Fruit fly (Drosophila melanogaster) whole organism, wandering third instar larva: ENCODE data around the gene CG43445.

Experiments
- Abd-B ChIP-seq: fragments of >200 bp; optimal IDR thresholded peaks from 2 replicates; lab custom pipeline; 2017; ENCODE audit warnings: missing biosample characterization, missing genetic modification characterization
- CG9705 ChIP-seq: fragments of 200-800 bp; sonication (Bioruptor generic); optimal IDR thresholded peaks from 2 replicates; lab custom pipeline; 2018; ENCODE audit warnings: missing biosample characterization, mild to moderate bottlenecking, missing genetic modification characterization
- Dfd ChIP-seq: fragments of >200 bp; optimal IDR thresholded peaks from 2 replicates; lab custom pipeline; 2017; ENCODE audit warnings: missing biosample characterization, missing genetic modification characterization
- Dif ChIP-seq: fragments of 200-275, 200-300 bp; sonication (Bioruptor generic); optimal IDR thresholded peaks from 2 replicates; lab custom pipeline; 2018; ENCODE audit warnings: missing biosample characterization, missing genetic modification characterization; ENCODE audit not compliant: partially characterized antibody
- GATAd ChIP-seq: sonication (Bioruptor generic); optimal IDR thresholded peaks from 2 replicates; lab custom pipeline; 2016; ENCODE audit warnings: missing biosample characterization, missing genetic modification characterization
- HLH106 ChIP-seq: fragments of 200-800 bp; optimal IDR thresholded peaks from 3 replicates; lab custom pipeline; 2019; ENCODE audit warnings: missing biosample characterization, mild to moderate bottlenecking, missing genetic modification characterization, moderate library complexity
- Hnf4 ChIP-seq: fragments of 200-800 bp; sonication (Bioruptor generic); optimal IDR thresholded peaks from 2 replicates; lab custom pipeline; 2016; ENCODE audit warnings: missing biosample characterization, mild to moderate bottlenecking, missing genetic modification characterization
- Hr78 ChIP-seq: fragments of >200 bp; optimal IDR thresholded peaks from 2 replicates; lab custom pipeline; 2017; ENCODE audit warnings: missing biosample characterization, missing genetic modification characterization
- Hr83 ChIP-seq: fragments of 200-300 bp; sonication (Bioruptor generic); optimal IDR thresholded peaks from 2 replicates; lab custom pipeline; 2016; ENCODE audit warnings: missing biosample characterization, mild to moderate bottlenecking, missing genetic modification characterization, moderate library complexity; ENCODE audit not compliant: poor library complexity, severe bottlenecking
- Jra ChIP-seq: sonication (Bioruptor generic); optimal IDR thresholded peaks from 2 replicates; lab custom pipeline; 2016; ENCODE audit warnings: missing biosample characterization, missing genetic modification characterization
- Mio ChIP-seq: sonication (Bioruptor generic); optimal IDR thresholded peaks from 2 replicates; lab custom pipeline; 2016; ENCODE audit warnings: missing biosample characterization, missing genetic modification characterization
- Myc ChIP-seq: fragments of >200 bp; optimal IDR thresholded peaks from 2 replicates; lab custom pipeline; 2017
- N ChIP-seq: fragments of >200 bp; optimal IDR thresholded peaks from 2 replicates; lab custom pipeline; 2018; ENCODE audit warnings: missing biosample characterization, missing external identifiers, missing genetic modification characterization
- OdsH ChIP-seq: fragments of 200-800 bp; sonication (Bioruptor generic); optimal IDR thresholded peaks from 2 replicates; lab custom pipeline; 2016; ENCODE audit warnings: missing biosample characterization, mild to moderate bottlenecking, missing genetic modification characterization
- Sp1 ChIP-seq: fragments of 200-800 bp; sonication (Bioruptor generic); optimal IDR thresholded peaks from 3 replicates; lab custom pipeline; 2019; ENCODE audit warnings: missing biosample characterization, mild to moderate bottlenecking, missing genetic modification characterization, moderate library complexity
- Vsx2 ChIP-seq: fragments of 200-300, 225-300 bp; sonication (Bioruptor generic); optimal IDR thresholded peaks from 2 replicates; lab custom pipeline; 2018; ENCODE audit warnings: missing biosample characterization, missing genetic modification characterization; ENCODE audit not compliant: partially characterized antibody
- br ChIP-seq: fragments of 200-800 bp; sonication (Bioruptor generic); optimal IDR thresholded peaks from 2 replicates; lab custom pipeline; 2016; ENCODE audit warnings: missing biosample characterization, missing genetic modification characterization
- brk ChIP-seq: fragments of 200-800 bp; sonication (Bioruptor generic); optimal IDR thresholded peaks from 2 replicates; lab custom pipeline; 2016; ENCODE audit warnings: missing biosample characterization, mild to moderate bottlenecking, missing genetic modification characterization
- dl ChIP-seq, 2 experiments: fragments of 175-275, 200-275 bp in 1 of 2; fragments of 200-275 bp in 1 of 2; sonication (Bioruptor generic); optimal IDR thresholded peaks; lab custom pipeline; 2018; ENCODE audit warnings: mild to moderate bottlenecking in 2 of 2, missing biosample characterization in 2 of 2, missing genetic modification characterization in 2 of 2, moderate library complexity in 2 of 2; ENCODE audit not compliant: partially characterized antibody in 2 of 2, insufficient read depth in 1 of 2
- dmrt93B ChIP-seq: fragments of 200-800 bp; sonication (Bioruptor generic); optimal IDR thresholded peaks from 2 replicates; lab custom pipeline; 2018; ENCODE audit warnings: missing biosample characterization, mild to moderate bottlenecking, missing genetic modification characterization
- ey ChIP-seq: fragments of 200-800 bp; sonication (Bioruptor generic); optimal IDR thresholded peaks from 2 replicates; lab custom pipeline; 2016; ENCODE audit warnings: missing biosample characterization, missing genetic modification characterization
- foxo ChIP-seq, 2 experiments: fragments of 200-800 bp; sonication (Bioruptor generic); optimal IDR thresholded peaks; 2 replicates in 1 of 2; 3 replicates in 1 of 2; lab custom pipeline; 2016 to 2017; ENCODE audit warnings: missing biosample characterization in 2 of 2, missing genetic modification characterization in 2 of 2
- fru ChIP-seq: fragments of 200-800 bp; sonication (Bioruptor generic); optimal IDR thresholded peaks from 3 replicates; lab custom pipeline; 2016; ENCODE audit warnings: missing biosample characterization, mild to moderate bottlenecking, missing genetic modification characterization
- h ChIP-seq: fragments of 200-800 bp; sonication (Bioruptor generic); optimal IDR thresholded peaks from 3 replicates; lab custom pipeline; 2016; ENCODE audit warnings: missing biosample characterization, mild to moderate bottlenecking, missing genetic modification characterization
- jim ChIP-seq: fragments of 175-275, 200-325 bp; sonication (Bioruptor generic); optimal IDR thresholded peaks from 2 replicates; lab custom pipeline; 2016; ENCODE audit warnings: missing biosample characterization, mild to moderate bottlenecking, missing genetic modification characterization
- lola ChIP-seq: fragments of >200 bp; optimal IDR thresholded peaks from 2 replicates; lab custom pipeline; 2017; ENCODE audit warnings: missing biosample characterization, missing genetic modification characterization
- rgr ChIP-seq: fragments of 200-800 bp; sonication (Bioruptor generic); optimal IDR thresholded peaks from 3 replicates; lab custom pipeline; 2016; ENCODE audit warnings: missing biosample characterization, mild to moderate bottlenecking, missing genetic modification characterization
- sage ChIP-seq: fragments of 200-800 bp; sonication (Bioruptor generic); optimal IDR thresholded peaks from 2 replicates; lab custom pipeline; 2016; ENCODE audit warnings: missing biosample characterization, mild to moderate bottlenecking, missing genetic modification characterization
- sv ChIP-seq: fragments of 200-800 bp; sonication (Bioruptor generic); optimal IDR thresholded peaks from 3 replicates; lab custom pipeline; 2016; ENCODE audit warnings: missing biosample characterization, missing genetic modification characterization
- tai ChIP-seq: sonication (Bioruptor generic); optimal IDR thresholded peaks from 2 replicates; lab custom pipeline; 2016; ENCODE audit warnings: missing biosample characterization, missing genetic modification characterization
- usp ChIP-seq: fragments of >200 bp; optimal IDR thresholded peaks from 2 replicates; lab custom pipeline; 2017; ENCODE audit warnings: missing biosample characterization, missing genetic modification characterization
- woc ChIP-seq: sonication (Bioruptor generic); optimal IDR thresholded peaks from 2 replicates; lab custom pipeline; 2016; ENCODE audit warnings: missing biosample characterization, mild to moderate bottlenecking, missing genetic modification characterization

CG43445 gene

DNA sequence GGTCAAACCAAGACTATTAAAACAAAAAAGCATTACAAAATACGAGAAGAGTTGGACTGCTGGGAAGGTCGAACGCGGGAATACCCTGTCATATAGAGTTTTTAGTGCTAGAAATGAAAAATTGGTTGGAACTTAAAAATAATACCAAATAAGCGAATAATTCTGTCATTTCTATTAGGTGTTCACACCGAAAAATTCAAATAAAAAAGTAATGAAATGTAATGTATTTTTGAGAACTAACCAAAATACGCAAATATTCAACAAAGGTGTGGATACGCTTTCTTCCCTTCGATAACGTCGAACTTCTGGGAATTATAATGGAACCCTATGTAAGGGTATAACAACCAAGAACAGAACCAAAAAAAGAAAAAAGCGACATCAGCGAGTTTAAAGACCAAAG lies 40.6 kb downstream of the CG43445 start:
- peak; percentile 40 for TF ChIP-seq woc (GFP tag; lab: Kevin White, UChicago)
- no peak for TF ChIP-seq h (GFP tag; lab: Kevin White, UChicago)
- no peak for TF ChIP-seq HLH106 (tag; lab: Kevin White, UChicago)
- no peak for TF ChIP-seq dmrt93B

- TF ChIP-seq Dfd (GFP tag; lab: Kevin White, UChicago) (peak; percentile 38), Hnf4 (GFP tag; lab: Kevin White, UChicago) (no peak), br (GFP tag; lab: Kevin White, UChicago) (no peak)
These were observed 41.2 kb downstream of the CG43445 start for dm6 chr3R:17952412-17952811.

DNA sequence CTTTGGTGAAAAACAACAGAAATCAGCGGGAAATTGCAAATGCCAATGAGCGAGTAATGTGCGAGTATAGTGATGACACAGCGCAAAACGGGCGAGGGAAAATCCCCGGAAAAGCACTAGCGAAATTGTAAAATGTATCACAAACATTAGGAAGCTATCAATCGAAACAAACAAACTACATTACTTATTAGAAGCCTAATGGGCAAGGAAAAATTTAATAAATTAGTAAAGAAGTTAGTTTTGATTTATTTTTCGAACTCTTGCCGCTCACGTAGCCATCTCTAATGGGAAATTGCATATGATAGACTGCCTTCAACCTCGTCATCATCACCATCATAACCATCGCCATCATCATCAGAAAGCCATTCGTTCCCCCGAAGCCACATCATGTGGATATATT lies 42.7 kb downstream of the CG43445 start:
- TF ChIP-seq Mio (no peak), Hr78 (GFP tag; lab: Kevin White, UChicago) (no peak), CG9705 (GFP tag; lab: Kevin White, UChicago) (no peak), Vsx2 (GFP tag; lab: Kevin White, UChicago) (no peak), br (GFP tag; lab: Kevin White, UChicago) (no peak), tai (no peak), Hnf4 (GFP tag; lab: Kevin White, UChicago) (no peak), Hr83 (GFP tag; lab: Kevin White, UChicago) (no peak), dl (GFP tag; optimal IDR thresholded peaks at IDR 0.05; lab: Kevin White, UChicago; ENCODE audit: insufficient read depth in 1 of 2, partially characterized antibody in 2 of 2) (no peak), Abd-B (no peak), OdsH (no peak), brk (GFP tag; lab: Kevin White, UChicago) (no peak), usp (GFP tag; lab: Kevin White, UChicago) (no peak)

dm6 chr3R:17955737-17956136 lies 44.6 kb downstream of the CG43445 start:
- TF ChIP-seq sage: no peak
- TF ChIP-seq dl (GFP tag; optimal IDR thresholded peaks at IDR 0.05; lab: Kevin White, UChicago; ENCODE audit: insufficient read depth in 1 of 2, partially characterized antibody in 2 of 2): no peak
- no peak for TF ChIP-seq foxo (GFP tag; optimal IDR thresholded peaks at IDR 0.05; lab: Kevin White, UChicago)
- no peak for TF ChIP-seq rgr (GFP tag; lab: Kevin White, UChicago)
- TF ChIP-seq Mio: no peak
- TF ChIP-seq Vsx2 (GFP tag; lab: Kevin White, UChicago): no peak
- TF ChIP-seq N: no peak
- TF ChIP-seq jim (GFP tag; lab: Kevin White, UChicago): no peak
- no peak for TF ChIP-seq GATAd (GFP tag; lab: Kevin White, UChicago)
- TF ChIP-seq Jra (GFP tag; lab: Kevin White, UChicago): no peak
- no peak for TF ChIP-seq Dif (GFP tag; lab: Kevin White, UChicago)
- no peak for TF ChIP-seq sv (GFP tag; lab: Kevin White, UChicago)
- TF ChIP-seq brk (GFP tag; lab: Kevin White, UChicago): no peak

- TF ChIP-seq fru: peak; percentile 47
- TF ChIP-seq Sp1: peak; percentile 5
- peak; percentile 18 for TF ChIP-seq br (GFP tag; lab: Kevin White, UChicago)
- peak; percentile 42 for TF ChIP-seq ey
- peak; percentile 26 for TF ChIP-seq rgr (GFP tag; lab: Kevin White, UChicago)
- TF ChIP-seq Dfd (GFP tag; lab: Kevin White, UChicago): no peak
- peak; percentile 40 for TF ChIP-seq OdsH
- TF ChIP-seq foxo (GFP tag; optimal IDR thresholded peaks at IDR 0.05; lab: Kevin White, UChicago): peak in 1 of 2 experiments; percentile 47
- peak; percentile 50 for TF ChIP-seq h (GFP tag; lab: Kevin White, UChicago)
- TF ChIP-seq Hr78 (GFP tag; lab: Kevin White, UChicago): no peak
These were observed 46.6 kb downstream of the CG43445 start for dm6 chr3R:17957782-17958181.

dm6 chr3R:17958304-17958703 lies 47.1 kb downstream of the CG43445 start:
- TF ChIP-seq tai (no peak), GATAd (GFP tag; lab: Kevin White, UChicago) (no peak), lola (GFP tag; lab: Kevin White, UChicago) (no peak), Myc (lab: Kevin White, UChicago) (no peak)
